Worm (Caenorhabditis elegans) whole organism, late embryonic: ENCODE results near the gene srp-1.

Experiments
- Y22D7AL.16 ChIP-seq: sonication (generic microtip); optimal IDR thresholded peaks from 2 replicates; lab custom pipeline; 2016; ENCODE audit warnings: missing genetic modification characterization, missing compliant biosample characterization
- npax-4 ChIP-seq: sonication (generic microtip); optimal IDR thresholded peaks from 2 replicates; lab custom pipeline; 2016; ENCODE audit warnings: missing genetic modification characterization, missing compliant biosample characterization
- unc-55 ChIP-seq: sonication (generic microtip); optimal IDR thresholded peaks from 2 replicates; lab custom pipeline; 2017; ENCODE audit warnings: missing biosample characterization, missing genetic modification reagents, missing genetic modification characterization
- zip-5 ChIP-seq: sonication (generic microtip); optimal IDR thresholded peaks from 2 replicates; lab custom pipeline; 2016; ENCODE audit warnings: missing genetic modification characterization, missing compliant biosample characterization

The srp-1 gene

ce11 chrV:803472-803871 lies 50.4 kb downstream of the srp-1 start:
- TF ChIP-seq unc-55 (GFP tag; lab: Kevin White, UChicago) = no peak
- no peak for TF ChIP-seq zip-5 (tag; lab: Kevin White, UChicago)

ce11 chrV:804485-804884 lies 51.4 kb downstream of the srp-1 start, which contains the start of gene nhr-270:
Gene nhr-270 (minus strand): TSS chrV:804741.
- TF ChIP-seq npax-4 (tag; lab: Kevin White, UChicago) (no peak), Y22D7AL.16 (no peak)
- TF ChIP-seq, all 69 proteins: peak for 0
